Worm (Caenorhabditis elegans) whole organism, L1 larva: Measurements from ENCODE around the gene ced-7.

ENCODE experiments used
- C16A3.4 ChIP-seq: fragments of 150-350 bp; optimal IDR thresholded peaks from 2 replicates; lab custom pipeline; 2014; ENCODE audit warnings: missing biosample characterization, missing genetic modification characterization
- F16B12.6 ChIP-seq: fragments of 150-350 bp; optimal IDR thresholded peaks from 2 replicates; lab custom pipeline; 2014; ENCODE audit warnings: missing biosample characterization, missing genetic modification characterization
- aha-1 ChIP-seq: fragments of 150-350 bp; optimal IDR thresholded peaks from 2 replicates; lab custom pipeline; 2014; ENCODE audit warnings: missing biosample characterization, missing genetic modification characterization
- alr-1 ChIP-seq: fragments of 200-800 bp; sonication (Bioruptor generic); optimal IDR thresholded peaks from 2 replicates; lab custom pipeline; 2018; ENCODE audit warnings: borderline replicate concordance, mild to moderate bottlenecking, missing genetic modification characterization, missing compliant biosample characterization
- aly-2 ChIP-seq: fragments of 150-350 bp; optimal IDR thresholded peaks from 2 replicates; lab custom pipeline; 2014; ENCODE audit warnings: missing biosample characterization, missing genetic modification characterization
- blmp-1 ChIP-seq: fragments of 150-350 bp; optimal IDR thresholded peaks from 2 replicates; lab custom pipeline; 2014; ENCODE audit warnings: missing biosample characterization, missing genetic modification characterization
- ceh-8 ChIP-seq: fragments of 200-800 bp; sonication (Bioruptor generic); optimal IDR thresholded peaks from 2 replicates; lab custom pipeline; 2018; ENCODE audit warnings: mild to moderate bottlenecking, missing genetic modification characterization, moderate library complexity, missing compliant biosample characterization
- ceh-82 ChIP-seq, 3 experiments: fragments of 150-350 bp in 1 of 3; sonication (generic microtip) in 2 of 3; optimal IDR thresholded peaks; 2 replicates each; lab custom pipeline; 2014 to 2017; ENCODE audit warnings: missing biosample characterization in 3 of 3, missing genetic modification characterization in 3 of 3
- dpl-1 ChIP-seq, 3 experiments: fragments of 150-350 bp in 2 of 3; sonication (generic microtip) in 1 of 3; optimal IDR thresholded peaks; 2 replicates each; lab custom pipeline; 2014 to 2017; ENCODE audit warnings: missing biosample characterization in 3 of 3, missing genetic modification characterization in 3 of 3, missing genetic modification reagents in 3 of 3
- efl-1 ChIP-seq, 4 experiments: fragments of 150-350 bp; optimal IDR thresholded peaks in 3 of 4; peaks in 1 of 4; 1 replicate in 1 of 4; 2 replicates in 3 of 4; lab custom pipeline; 2014; ENCODE audit warnings: missing biosample characterization in 2 of 4, missing genetic modification characterization in 2 of 4, missing genetic modification reagents in 2 of 4
- efl-3 ChIP-seq: fragments of 200-800 bp; sonication (Bioruptor generic); optimal IDR thresholded peaks from 2 replicates; lab custom pipeline; 2018; ENCODE audit warnings: mild to moderate bottlenecking, missing genetic modification characterization, missing compliant biosample characterization
- elt-2 ChIP-seq: sonication (generic microtip); optimal IDR thresholded peaks from 2 replicates; lab custom pipeline; 2016; ENCODE audit warnings: missing genetic modification characterization, mild to moderate bottlenecking, inconsistent platforms, missing compliant biosample characterization, missing genetic modification reagents
- elt-3 ChIP-seq, 6 experiments: fragments of 150-350 bp in 1 of 6; sonication (generic microtip); optimal IDR thresholded peaks; 2 replicates each; lab custom pipeline; 2017 to 2018; ENCODE audit warnings: missing biosample characterization in 6 of 6, missing genetic modification characterization in 6 of 6, inconsistent platforms in 1 of 6
- fkh-10 ChIP-seq: sonication (generic microtip); optimal IDR thresholded peaks from 2 replicates; lab custom pipeline; 2017; ENCODE audit warnings: missing biosample characterization, missing genetic modification reagents, missing genetic modification characterization
- hlh-4 ChIP-seq: sonication (generic microtip); optimal IDR thresholded peaks from 2 replicates; lab custom pipeline; 2016; ENCODE audit warnings: mild to moderate bottlenecking, missing genetic modification characterization, missing compliant biosample characterization
- irx-1 ChIP-seq: sonication (generic microtip); optimal IDR thresholded peaks from 2 replicates; lab custom pipeline; 2016; ENCODE audit warnings: missing genetic modification characterization, missing compliant biosample characterization
- lin-13 ChIP-seq: fragments of 150-350 bp; optimal IDR thresholded peaks from 2 replicates; lab custom pipeline; 2014; ENCODE audit warnings: missing biosample characterization, missing genetic modification reagents, missing genetic modification characterization
- lin-15B ChIP-seq: fragments of 150-350 bp; sonication (generic microtip); optimal IDR thresholded peaks from 3 replicates; lab custom pipeline; 2014; ENCODE audit warnings: missing biosample characterization, missing genetic modification characterization
- lin-35 ChIP-seq, 2 experiments: fragments of 150-350 bp; optimal IDR thresholded peaks; 2 replicates each; lab custom pipeline; 2014; ENCODE audit warnings: missing biosample characterization in 2 of 2, missing genetic modification characterization in 2 of 2, missing genetic modification reagents in 2 of 2
- lin-39 ChIP-seq: fragments of 150-350 bp; optimal IDR thresholded peaks from 2 replicates; lab custom pipeline; 2014; ENCODE audit warnings: missing biosample characterization, missing genetic modification reagents, missing genetic modification characterization
- lsy-2 ChIP-seq, 2 experiments: fragments of 150-350 bp; optimal IDR thresholded peaks; 2 replicates each; lab custom pipeline; 2014; ENCODE audit warnings: missing biosample characterization in 2 of 2, missing genetic modification characterization in 2 of 2
- mab-9 ChIP-seq: fragments of 200-800 bp; sonication (Bioruptor generic); IDR thresholded peaks from 2 replicates; pipeline ENCODE4 v1.3.6; 2022; ENCODE audit warnings: missing genetic modification reagents, missing genetic modification characterization, missing compliant biosample characterization
- mdl-1 ChIP-seq, 2 experiments: fragments of 150-350 bp; optimal IDR thresholded peaks; 2 replicates each; lab custom pipeline; 2014 to 2017; ENCODE audit warnings: missing biosample characterization in 2 of 2, missing genetic modification characterization in 2 of 2, inconsistent platforms in 1 of 2
- mef-2 ChIP-seq: fragments of 150-350 bp; optimal IDR thresholded peaks from 2 replicates; lab custom pipeline; 2014; ENCODE audit warnings: missing biosample characterization, missing genetic modification characterization
- mep-1 ChIP-seq: fragments of 150-350 bp; optimal IDR thresholded peaks from 2 replicates; lab custom pipeline; 2014; ENCODE audit warnings: missing biosample characterization, missing genetic modification characterization
- nhr-11 ChIP-seq: fragments of 150-350 bp; optimal IDR thresholded peaks from 2 replicates; lab custom pipeline; 2014; ENCODE audit warnings: missing biosample characterization, missing genetic modification characterization
- nhr-12 ChIP-seq: sonication (generic microtip); optimal IDR thresholded peaks from 2 replicates; lab custom pipeline; 2017; ENCODE audit warnings: missing biosample characterization, missing genetic modification characterization
- nhr-19 ChIP-seq: fragments of 200-800 bp; sonication (Bioruptor generic); conservative IDR thresholded peaks from 2 replicates; pipeline ENCODE4 v1.3.6; 2022; ENCODE audit warnings: missing genetic modification characterization, missing compliant biosample characterization
- nhr-20 ChIP-seq: sonication (generic microtip); optimal IDR thresholded peaks from 2 replicates; lab custom pipeline; 2016; ENCODE audit warnings: mild to moderate bottlenecking, missing genetic modification characterization, missing compliant biosample characterization
- nhr-237 ChIP-seq: fragments of 150-350 bp; optimal IDR thresholded peaks from 2 replicates; lab custom pipeline; 2014; ENCODE audit warnings: missing biosample characterization, missing genetic modification characterization
- nhr-28 ChIP-seq: fragments of 150-350 bp; optimal IDR thresholded peaks from 2 replicates; lab custom pipeline; 2014; ENCODE audit warnings: missing biosample characterization, missing genetic modification characterization
- nhr-71 ChIP-seq: sonication (generic microtip); optimal IDR thresholded peaks from 2 replicates; lab custom pipeline; 2016; ENCODE audit warnings: mild to moderate bottlenecking, missing genetic modification characterization, moderate library complexity, missing compliant biosample characterization
- nhr-76 ChIP-seq: sonication (generic microtip); optimal IDR thresholded peaks from 2 replicates; lab custom pipeline; 2017; ENCODE audit warnings: missing biosample characterization, missing genetic modification characterization
- nhr-85 ChIP-seq: sonication (generic microtip); peaks from one replicate; lab custom pipeline; 2016; ENCODE audit warnings: missing genetic modification characterization, inconsistent platforms, missing compliant biosample characterization
- pqm-1 ChIP-seq: sonication (generic microtip); optimal IDR thresholded peaks from 3 replicates; lab custom pipeline; 2017; ENCODE audit warnings: missing biosample characterization, missing genetic modification characterization
- skn-1 ChIP-seq: fragments of 150-350 bp; optimal IDR thresholded peaks from 2 replicates; lab custom pipeline; 2014; ENCODE audit warnings: missing biosample characterization, missing genetic modification characterization
- snu-23 ChIP-seq: sonication (generic microtip); optimal IDR thresholded peaks from 2 replicates; lab custom pipeline; 2016; ENCODE audit warnings: missing genetic modification characterization, missing compliant biosample characterization
- sox-4 ChIP-seq: sonication (generic microtip); optimal IDR thresholded peaks from 2 replicates; lab custom pipeline; 2016; ENCODE audit warnings: missing genetic modification characterization, missing compliant biosample characterization
- swsn-7 ChIP-seq: sonication (generic microtip); optimal IDR thresholded peaks from 2 replicates; lab custom pipeline; 2016; ENCODE audit warnings: missing genetic modification characterization, missing compliant biosample characterization
- tbx-2 ChIP-seq: sonication (generic microtip); optimal IDR thresholded peaks from 2 replicates; lab custom pipeline; 2016; ENCODE audit warnings: missing genetic modification characterization, missing compliant biosample characterization
- unc-30 ChIP-seq: sonication (generic microtip); optimal IDR thresholded peaks from 2 replicates; lab custom pipeline; 2017; ENCODE audit warnings: missing biosample characterization, missing genetic modification characterization
- unc-62 ChIP-seq: fragments of 150-350 bp; optimal IDR thresholded peaks from 2 replicates; lab custom pipeline; 2014; ENCODE audit warnings: missing biosample characterization, missing genetic modification reagents, missing genetic modification characterization
- unc-86 ChIP-seq: sonication (generic microtip); optimal IDR thresholded peaks from 2 replicates; lab custom pipeline; 2016; ENCODE audit warnings: missing genetic modification characterization, missing compliant biosample characterization
- unc-98 ChIP-seq: fragments of 200-800 bp; sonication (Bioruptor generic); IDR thresholded peaks from 2 replicates; pipeline ENCODE4 v1.3.6; 2022; ENCODE audit warnings: missing genetic modification characterization, missing compliant biosample characterization
- vab-15 ChIP-seq: sonication (generic microtip); optimal IDR thresholded peaks from 2 replicates; lab custom pipeline; 2017; ENCODE audit warnings: missing genotype, mild to moderate bottlenecking, missing genetic modification characterization, missing compliant biosample characterization
- zag-1 ChIP-seq: fragments of 150-350 bp; optimal IDR thresholded peaks from 2 replicates; lab custom pipeline; 2014; ENCODE audit warnings: missing biosample characterization, missing genetic modification characterization
- ztf-11 ChIP-seq, 2 experiments: sonication (generic microtip); optimal IDR thresholded peaks; 2 replicates each; lab custom pipeline; 2016 to 2017; ENCODE audit warnings: missing genetic modification characterization in 2 of 2, missing biosample characterization in 1 of 2, missing compliant biosample characterization in 1 of 2

ced-7 gene

DNA sequence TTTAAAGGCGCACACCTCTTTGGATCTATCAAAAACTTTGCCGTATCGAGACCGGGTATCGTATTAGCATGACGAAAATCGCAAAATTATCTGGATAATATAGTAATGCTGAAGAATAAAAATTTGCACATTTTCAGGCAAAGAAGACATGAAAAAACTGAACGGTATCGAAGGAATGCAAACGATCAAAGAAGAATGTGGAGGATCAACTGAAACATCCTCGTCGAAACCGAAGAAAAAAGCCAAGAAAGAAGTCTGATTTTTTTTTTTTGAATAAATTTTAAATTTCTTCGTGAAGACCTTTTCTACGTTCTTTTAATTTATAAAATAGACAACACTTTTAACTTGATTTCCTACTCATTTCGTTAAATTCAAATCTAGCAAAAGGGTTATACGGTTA is 35.1 kb downstream of the ced-7 start, which contains the start of gene ZK1098.12:
ZK1098.12 (plus strand) TSS at position 301 of the 400 bp plus-strand sequence.
- no peak for TF ChIP-seq efl-1 (optimal IDR thresholded peaks at IDR 0.05; lab: Kevin White, UChicago)
- peak in 1 of 2 experiments; percentile 76 for TF ChIP-seq efl-1 (GFP tag; optimal IDR thresholded peaks at IDR 0.05 in 1 of 2; lab: Kevin White, UChicago)
- no peak for TF ChIP-seq ceh-8 (GFP tag; lab: Kevin White, UChicago)

DNA sequence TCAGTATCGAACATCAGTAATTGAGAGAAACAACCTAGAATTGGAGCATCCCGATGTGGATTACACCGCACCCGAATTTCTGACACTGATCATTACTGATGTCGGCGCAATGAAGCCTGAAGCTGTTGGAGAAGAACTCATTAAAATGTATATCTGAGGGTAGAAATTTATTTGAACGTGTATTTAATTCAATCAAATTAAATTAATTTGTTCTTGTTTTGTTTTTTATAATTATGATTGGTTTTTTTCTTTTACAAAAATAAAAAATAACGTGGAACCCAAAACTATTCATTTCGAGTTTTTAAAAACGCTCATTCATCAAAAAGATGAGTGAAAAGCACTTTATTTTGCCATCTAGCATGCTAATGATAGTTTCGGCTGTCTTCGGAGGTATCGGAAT is 35.8 kb downstream of the ced-7 start, which contains the start of gene ZK1098.9:
ZK1098.9 (plus strand) TSS at position 301 of the 400 bp plus-strand sequence.
- TF ChIP-seq ceh-8 (GFP tag; lab: Kevin White, UChicago) (no peak), unc-62 (GFP tag; lab: Kevin White, UChicago) (no peak), fkh-10 (GFP tag; lab: Kevin White, UChicago) (no peak), ztf-11 (tag; optimal IDR thresholded peaks at IDR 0.05; lab: Kevin White, UChicago) (no peak), mep-1 (no peak), mab-9 (GFP tag; lab: Robert Waterston, UW) (no peak), efl-1 (optimal IDR thresholded peaks at IDR 0.05; lab: Kevin White, UChicago) (no peak), efl-1 (GFP tag; optimal IDR thresholded peaks at IDR 0.05 in 1 of 2; lab: Kevin White, UChicago) (no peak), mdl-1 (tag; optimal IDR thresholded peaks at IDR 0.05; lab: Kevin White, UChicago) (no peak), swsn-7 (tag; lab: Kevin White, UChicago) (no peak), lin-39 (no peak), aha-1 (no peak), nhr-237 (no peak), tbx-2 (tag; lab: Kevin White, UChicago) (no peak)

DNA sequence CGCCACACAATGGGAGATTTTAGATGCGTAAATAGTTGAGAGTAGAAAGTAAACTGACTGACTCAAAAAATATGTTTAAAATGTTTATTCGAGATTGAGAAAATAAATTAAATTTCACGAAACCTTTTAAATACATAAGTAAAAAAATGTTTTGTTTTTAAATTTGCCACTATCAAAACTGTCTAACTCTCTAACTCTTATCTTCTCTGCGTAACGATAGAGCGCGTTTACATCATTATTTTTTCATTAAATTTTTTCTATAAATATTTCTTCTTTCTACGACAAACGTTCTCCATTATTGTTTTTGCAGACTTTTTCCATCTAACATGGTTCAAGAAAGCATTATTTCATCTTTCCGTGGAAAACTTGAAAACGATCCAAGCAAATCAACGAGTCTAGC is 37.1 kb downstream of the ced-7 start, which contains the start of gene eif-2Balpha:
eif-2Balpha (plus strand) TSS at position 304 of the 400 bp plus-strand sequence.
- TF ChIP-seq mep-1 (peak; percentile 16), hlh-4 (tag; lab: Kevin White, UChicago) (no peak), skn-1 (peak; percentile 14), lin-13 (GFP tag; lab: Kevin White, UChicago) (no peak), nhr-76 (no peak), aly-2 (tag; lab: Kevin White, UChicago) (no peak), unc-98 (GFP tag; lab: Robert Waterston, UW) (no peak), alr-1 (no peak), lsy-2 (tag; optimal IDR thresholded peaks at IDR 0.05; lab: Kevin White, UChicago) (peak; percentile 78 to 94), nhr-20 (tag; lab: Kevin White, UChicago) (peak; percentile 4), nhr-85 (tag; lab: Kevin White, UChicago) (peak; percentile 38), ceh-82 (tag; optimal IDR thresholded peaks at IDR 0.05; lab: Kevin White, UChicago) (peak in 1 of 3 experiments; percentile 30), swsn-7 (tag; lab: Kevin White, UChicago) (no peak), nhr-71 (no peak), efl-1 (optimal IDR thresholded peaks at IDR 0.05; lab: Kevin White, UChicago) (peak; percentile 29 to 70), efl-1 (GFP tag; optimal IDR thresholded peaks at IDR 0.05 in 1 of 2; lab: Kevin White, UChicago) (peak; percentile 79 to 96), F16B12.6 (peak; percentile 34), nhr-237 (no peak), vab-15 (tag; lab: Kevin White, UChicago) (no peak), nhr-12 (no peak), mef-2 (no peak), mab-9 (GFP tag; lab: Robert Waterston, UW) (no peak), zag-1 (no peak), blmp-1 (peak; percentile 32), nhr-28 (tag; lab: Kevin White, UChicago) (no peak), unc-30 (tag; lab: Kevin White, UChicago) (no peak), nhr-19 (GFP tag; lab: Robert Waterston, UW) (no peak), nhr-11 (tag; lab: Kevin White, UChicago) (no peak), C16A3.4 (tag; lab: Kevin White, UChicago) (peak; percentile 40), irx-1 (no peak), sox-4 (tag; lab: Kevin White, UChicago) (no peak), unc-86 (no peak), lin-39 (no peak), pqm-1 (no peak), tbx-2 (tag; lab: Kevin White, UChicago) (peak; percentile 21), snu-23 (peak; percentile 28), dpl-1 (GFP tag; optimal IDR thresholded peaks at IDR 0.05; lab: Kevin White, UChicago) (peak; percentile 70 to 80 (median 71)), efl-3 (GFP tag; lab: Kevin White, UChicago) (no peak), lin-15B (peak; percentile 17), lin-35 (GFP tag; optimal IDR thresholded peaks at IDR 0.05; lab: Kevin White, UChicago) (peak; percentile 44 to 90), elt-3 (tag; optimal IDR thresholded peaks at IDR 0.05; lab: Kevin White, UChicago) (peak in 1 of 6 experiments; percentile 24), elt-2 (tag; lab: Kevin White, UChicago) (no peak)
